Fruit fly (Drosophila melanogaster) whole organism, embryonic: ENCODE results near the gene CG5104.
A peak's percentile ranks its signal among the peaks of the same experiment; 100 is the strongest.

Source experiments
- Aef1 ChIP-seq: fragments of 200-800 bp; sonication (Bioruptor generic); IDR thresholded peaks from 3 replicates; pipeline ENCODE4 v1.3.6; 2022; ENCODE audit warnings: missing biosample characterization, missing genetic modification characterization
- CG10209 ChIP-seq: fragments of 200-800 bp; sonication (Bioruptor generic); optimal IDR thresholded peaks from 3 replicates; lab custom pipeline; 2017; ENCODE audit warnings: missing biosample characterization, mild to moderate bottlenecking, missing genetic modification characterization, missing genetic modification reagents
- CG12299 ChIP-seq: fragments of 200-800 bp; sonication (Bioruptor generic); optimal IDR thresholded peaks from 2 replicates; lab custom pipeline; 2018; ENCODE audit warnings: missing biosample characterization, mild to moderate bottlenecking, missing genetic modification characterization
- CG13894 ChIP-seq: fragments of 200-800 bp; sonication (Bioruptor generic); optimal IDR thresholded peaks from 3 replicates; lab custom pipeline; 2018; ENCODE audit warnings: missing biosample characterization, mild to moderate bottlenecking, missing genetic modification characterization, moderate library complexity
- CG14050 ChIP-seq: fragments of 200-800 bp; sonication (Bioruptor generic); IDR thresholded peaks from 3 replicates; pipeline ENCODE4 v1.3.6; 2022; ENCODE audit warnings: missing biosample characterization, missing genetic modification characterization
- CG17359 ChIP-seq: fragments of 200-800 bp; sonication (Bioruptor generic); optimal IDR thresholded peaks from 3 replicates; lab custom pipeline; 2018; ENCODE audit warnings: missing biosample characterization, mild to moderate bottlenecking, missing genetic modification characterization, moderate library complexity
- CG17568 ChIP-seq: fragments of 200-800 bp; sonication (Bioruptor generic); optimal IDR thresholded peaks from 2 replicates; lab custom pipeline; 2018; ENCODE audit warnings: missing biosample characterization, mild to moderate bottlenecking, missing genetic modification characterization, moderate library complexity
- CG17612 ChIP-seq: fragments of 200-800 bp; sonication (Bioruptor generic); IDR thresholded peaks from 2 replicates; pipeline ENCODE4 v1.3.6; 2022; ENCODE audit warnings: missing biosample characterization, missing genetic modification characterization
- CG18476 ChIP-seq: fragments of 200-800 bp; sonication (Bioruptor generic); optimal IDR thresholded peaks from 2 replicates; lab custom pipeline; 2016; ENCODE audit warnings: missing biosample characterization, mild to moderate bottlenecking, missing genetic modification characterization
- CG2678 ChIP-seq: fragments of 200-800 bp; sonication (Bioruptor generic); optimal IDR thresholded peaks from 3 replicates; lab custom pipeline; 2019; ENCODE audit warnings: missing biosample characterization, mild to moderate bottlenecking, missing genetic modification characterization, moderate library complexity
- CG2889 ChIP-seq: fragments of 200-800 bp; sonication (Bioruptor generic); IDR thresholded peaks from 3 replicates; pipeline ENCODE4 v1.3.6; 2022; ENCODE audit warnings: missing biosample characterization, missing genetic modification characterization
- CG31441 ChIP-seq: fragments of 200-800 bp; sonication (Bioruptor generic); IDR thresholded peaks from 2 replicates; pipeline ENCODE4 v1.3.6; 2022; ENCODE audit warnings: missing biosample characterization, missing genetic modification characterization
- CG32767 ChIP-seq: fragments of 200-800 bp; sonication (Bioruptor generic); IDR thresholded peaks from 2 replicates; pipeline ENCODE4 v1.3.6; 2022; ENCODE audit warnings: missing biosample characterization, missing genetic modification characterization
- CG3407 ChIP-seq: fragments of 200-800 bp; sonication (Bioruptor generic); optimal IDR thresholded peaks from 2 replicates; lab custom pipeline; 2018; ENCODE audit warnings: missing biosample characterization, mild to moderate bottlenecking, missing genetic modification characterization
- CG34376 ChIP-seq: fragments of 200-800 bp; sonication (Bioruptor generic); optimal IDR thresholded peaks from 2 replicates; lab custom pipeline; 2018; ENCODE audit warnings: missing biosample characterization, mild to moderate bottlenecking, missing genetic modification characterization
- CG4707 ChIP-seq: fragments of 200-800 bp; sonication (Bioruptor generic); optimal IDR thresholded peaks from 2 replicates; lab custom pipeline; 2018; ENCODE audit warnings: missing biosample characterization, mild to moderate bottlenecking, missing genetic modification characterization, moderate library complexity
- CG6254 ChIP-seq: fragments of 200-800 bp; sonication (Bioruptor generic); optimal IDR thresholded peaks from 3 replicates; lab custom pipeline; 2017; ENCODE audit warnings: mild to moderate bottlenecking, missing biosample characterization, missing genetic modification reagents, missing genetic modification characterization
- CG6765 ChIP-seq: fragments of 200-800 bp; sonication (Bioruptor generic); optimal IDR thresholded peaks from 3 replicates; lab custom pipeline; 2017; ENCODE audit warnings: missing biosample characterization, mild to moderate bottlenecking, missing genetic modification characterization
- CrebB ChIP-seq: fragments of 200-800 bp; sonication (Bioruptor generic); optimal IDR thresholded peaks from 3 replicates; lab custom pipeline; 2018; ENCODE audit warnings: missing biosample characterization, mild to moderate bottlenecking, missing genetic modification characterization
- Dip2 ChIP-seq: fragments of 200-800 bp; sonication (Bioruptor generic); IDR thresholded peaks from 2 replicates; pipeline ENCODE4 v1.3.6; 2022; ENCODE audit warnings: missing biosample characterization, missing genetic modification characterization
- E2f1 ChIP-seq: fragments of 200-800 bp; sonication (Bioruptor generic); IDR thresholded peaks from 2 replicates; pipeline ENCODE4 v1.3.6; 2022; ENCODE audit warnings: missing biosample characterization, missing genetic modification characterization
- ERR ChIP-seq: fragments of 200-800 bp; sonication (Bioruptor generic); optimal IDR thresholded peaks from 2 replicates; lab custom pipeline; 2016; ENCODE audit warnings: missing biosample characterization, missing genetic modification characterization
- HLH3B ChIP-seq: fragments of 200-800 bp; sonication (Bioruptor generic); IDR thresholded peaks from 2 replicates; pipeline ENCODE4 v1.3.6; 2022; ENCODE audit warnings: missing biosample characterization, missing genetic modification characterization
- Hand ChIP-seq: fragments of 200-800 bp; sonication (Bioruptor generic); optimal IDR thresholded peaks from 2 replicates; lab custom pipeline; 2017; ENCODE audit warnings: mild to moderate bottlenecking, missing biosample characterization, missing genetic modification reagents, missing genetic modification characterization
- Hmr ChIP-seq: fragments of 200-800 bp; sonication (Bioruptor generic); optimal IDR thresholded peaks from 3 replicates; lab custom pipeline; 2017; ENCODE audit warnings: mild to moderate bottlenecking, missing biosample characterization, missing genetic modification reagents, missing genetic modification characterization
- MBD-R2 ChIP-seq: fragments of 200-800 bp; sonication (Bioruptor generic); IDR thresholded peaks from 2 replicates; pipeline ENCODE4 v1.3.6; 2022; ENCODE audit warnings: missing biosample characterization, missing genetic modification characterization
- Meics ChIP-seq: fragments of 200-800 bp; sonication (Bioruptor generic); optimal IDR thresholded peaks from 2 replicates; lab custom pipeline; 2017; ENCODE audit warnings: missing biosample characterization, mild to moderate bottlenecking, missing genetic modification characterization
- Oli ChIP-seq: fragments of 200-800 bp; sonication (Bioruptor generic); optimal IDR thresholded peaks from 2 replicates; lab custom pipeline; 2018; ENCODE audit warnings: missing biosample characterization, mild to moderate bottlenecking, missing genetic modification characterization, moderate library complexity
- Ptx1 ChIP-seq: fragments of 200-800 bp; sonication (Bioruptor generic); IDR thresholded peaks from 2 replicates; pipeline ENCODE4 v1.3.6; 2022; ENCODE audit warnings: missing biosample characterization, missing genetic modification characterization
- Rx ChIP-seq: fragments of 200-800 bp; sonication (Bioruptor generic); IDR thresholded peaks from 2 replicates; pipeline ENCODE4 v1.3.6; 2022; ENCODE audit warnings: missing biosample characterization, missing genetic modification characterization
- ato ChIP-seq: fragments of 200-800 bp; sonication (Bioruptor generic); IDR thresholded peaks from 2 replicates; pipeline ENCODE4 v1.3.6; 2022; ENCODE audit warnings: missing biosample characterization, missing genetic modification characterization; ENCODE audit not compliant: partially characterized antibody
- croc ChIP-seq: fragments of 200-800 bp; sonication (Bioruptor generic); conservative IDR thresholded peaks from 3 replicates; pipeline ENCODE4 v1.3.6; 2022; ENCODE audit warnings: missing biosample characterization, missing genetic modification characterization
- dm ChIP-seq: fragments of 200-800 bp; sonication (Bioruptor generic); optimal IDR thresholded peaks from 3 replicates; lab custom pipeline; 2016; ENCODE audit warnings: missing biosample characterization, missing genetic modification characterization
- dmrt11E ChIP-seq: fragments of 200-800 bp; sonication (Bioruptor generic); optimal IDR thresholded peaks from 3 replicates; lab custom pipeline; 2018; ENCODE audit warnings: missing biosample characterization, mild to moderate bottlenecking, missing genetic modification characterization, moderate library complexity
- eve ChIP-seq, 2 experiments: fragments of >200 bp; optimal IDR thresholded peaks; 2 replicates each; lab custom pipeline; 2017; ENCODE audit warnings: missing biosample characterization in 2 of 2, missing genetic modification characterization in 2 of 2
- gt ChIP-seq: fragments of 200-800 bp; sonication (Bioruptor generic); IDR thresholded peaks from 2 replicates; pipeline ENCODE4 v1.3.6; 2022; ENCODE audit warnings: missing biosample characterization, missing genetic modification characterization
- ind ChIP-seq: fragments of 200-800 bp; sonication (Bioruptor generic); optimal IDR thresholded peaks from 3 replicates; lab custom pipeline; 2016; ENCODE audit warnings: missing biosample characterization, missing genetic modification characterization
- lmd ChIP-seq: fragments of 200-800 bp; sonication (Bioruptor generic); IDR thresholded peaks from 2 replicates; pipeline ENCODE4 v1.3.6; 2022; ENCODE audit warnings: missing biosample characterization, missing genetic modification characterization
- nau ChIP-seq: fragments of 200-800 bp; sonication (Bioruptor generic); optimal IDR thresholded peaks from 3 replicates; lab custom pipeline; 2017; ENCODE audit warnings: missing biosample characterization, mild to moderate bottlenecking, missing genetic modification characterization, missing genetic modification reagents
- nmo ChIP-seq: fragments of 200-800 bp; sonication (Bioruptor generic); optimal IDR thresholded peaks from 2 replicates; lab custom pipeline; 2018; ENCODE audit warnings: missing biosample characterization, mild to moderate bottlenecking, missing genetic modification characterization, moderate library complexity
- odd ChIP-seq: fragments of 200-800 bp; sonication (Bioruptor generic); optimal IDR thresholded peaks from 2 replicates; lab custom pipeline; 2017; ENCODE audit warnings: missing biosample characterization, mild to moderate bottlenecking, missing genetic modification characterization
- pan ChIP-seq, 4 experiments: fragments of >200 bp in 3 of 4; fragments of 200-800 bp in 1 of 4; sonication (Bioruptor generic) in 1 of 4; optimal IDR thresholded peaks in 3 of 4; IDR thresholded peaks in 1 of 4; 2 replicates each; pipeline versions ENCODE4 v1.3.6 to Lab custom; 2017 to 2022; ENCODE audit warnings: missing biosample characterization in 2 of 4, missing genetic modification characterization in 2 of 4, mixed read lengths in 1 of 4
- row ChIP-seq: fragments of 200-800 bp; sonication (Bioruptor generic); IDR thresholded peaks from 3 replicates; pipeline ENCODE4 v1.3.6; 2022; ENCODE audit warnings: missing biosample characterization, missing genetic modification characterization
- sim ChIP-seq: fragments of 200-800 bp; sonication (Bioruptor generic); IDR thresholded peaks from 2 replicates; pipeline ENCODE4 v1.3.6; 2022; ENCODE audit warnings: missing biosample characterization, missing genetic modification characterization
- slp2 ChIP-seq: fragments of 200-800 bp; sonication (Bioruptor generic); optimal IDR thresholded peaks from 2 replicates; lab custom pipeline; 2016; ENCODE audit warnings: missing biosample characterization, missing genetic modification characterization
- tgo ChIP-seq: fragments of 200-800 bp; sonication (Bioruptor generic); IDR thresholded peaks from 3 replicates; pipeline ENCODE4 v1.3.6; 2022; ENCODE audit warnings: missing biosample characterization, missing genetic modification characterization
- tll ChIP-seq, 2 experiments: fragments of 200-800 bp in 1 of 2; fragments of >200 bp in 1 of 2; sonication (Bioruptor generic) in 1 of 2; optimal IDR thresholded peaks; 2 replicates each; lab custom pipeline; 2017 to 2019; ENCODE audit warnings: missing biosample characterization in 2 of 2, missing genetic modification characterization in 2 of 2, mild to moderate bottlenecking in 1 of 2, moderate library complexity in 1 of 2
- zen ChIP-seq: fragments of 200-800 bp; sonication (Bioruptor generic); optimal IDR thresholded peaks from 3 replicates; lab custom pipeline; 2018; ENCODE audit warnings: missing biosample characterization, mild to moderate bottlenecking, missing genetic modification characterization, moderate library complexity

Gene CG5104

DNA sequence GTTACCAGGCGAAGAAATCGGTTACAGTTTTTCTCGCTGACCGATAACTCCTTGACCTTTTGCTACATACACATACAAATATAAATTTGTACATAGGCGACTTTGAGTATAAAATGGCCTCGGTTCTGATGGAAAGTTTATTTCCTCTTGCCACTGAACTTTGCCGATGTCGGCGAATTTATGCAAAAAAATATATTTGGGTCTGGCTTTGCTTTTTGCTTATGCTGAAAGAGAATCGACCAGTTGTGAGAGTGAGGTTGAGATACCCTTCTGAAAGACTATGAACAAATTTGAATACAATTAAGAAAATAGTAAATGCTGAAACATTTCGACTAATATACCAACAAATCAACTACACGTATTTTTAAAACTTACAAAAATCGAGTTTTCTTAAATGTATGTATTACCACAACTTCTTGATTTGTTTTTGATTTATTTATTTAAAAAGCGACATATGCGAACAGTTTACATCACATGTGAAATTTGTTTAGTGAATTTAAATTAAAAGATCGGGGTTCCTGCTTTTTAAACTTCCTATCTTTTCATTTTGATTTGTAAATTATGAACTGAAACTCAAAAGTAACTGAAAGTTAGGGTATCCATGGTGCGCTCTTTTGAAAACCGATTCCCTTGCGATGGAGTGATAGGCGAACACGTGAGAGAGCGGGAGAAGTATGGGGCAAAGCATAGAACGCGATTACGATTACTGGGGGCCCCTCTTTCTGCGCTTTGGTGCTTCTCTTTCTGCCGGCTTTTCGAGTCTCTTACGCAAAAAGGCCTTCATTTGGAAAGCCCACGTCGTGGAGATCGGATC, 11.5 kb upstream of the CG5104 start (continued):
- TF ChIP-seq slp2 (peak; percentile 71), tll (GFP tag; optimal IDR thresholded peaks at IDR 0.05; lab: Kevin White, UChicago) (no peak), CG17359 (tag; lab: Kevin White, UChicago) (peak; percentile 70), MBD-R2 (GFP tag; lab: Robert Waterston, UW) (no peak; the same call in 1 of the 2 replicates), CG10209 (peak; percentile 78), row (GFP tag; lab: Robert Waterston, UW) (peak; percentile 91), nau (peak; percentile 70), CG34376 (GFP tag; lab: Kevin White, UChicago) (peak; percentile 58), CG4707 (GFP tag; lab: Kevin White, UChicago) (no peak), croc (GFP tag; lab: Robert Waterston, UW) (peak; percentile 21; the same call in 1 of the 3 replicates), zen (peak; percentile 25), CrebB (tag; lab: Kevin White, UChicago) (no peak), Dip2 (GFP tag; lab: Robert Waterston, UW) (no peak), ato (GFP tag; lab: Robert Waterston, UW) (no peak), CG12299 (peak; percentile 63), ind (GFP tag; lab: Kevin White, UChicago) (peak; percentile 63), Hand (GFP tag; lab: Kevin White, UChicago) (peak; percentile 83), pan (optimal IDR thresholded peaks at IDR 0.05; lab: Kevin White, UChicago) (no peak), pan (GFP tag; optimal IDR thresholded peaks at IDR 0.05 in 1 of 2, IDR thresholded peaks at IDR 0.05 in 1 of 2) (peak in 1 of 2 experiments; percentile 11), lmd (GFP tag; lab: Robert Waterston, UW) (peak; percentile 37; the same call in 1 of the 2 replicates), dmrt11E (tag; lab: Kevin White, UChicago) (peak; percentile 78), CG6254 (GFP tag; lab: Kevin White, UChicago) (peak; percentile 65), CG31441 (GFP tag; lab: Robert Waterston, UW) (peak; percentile 75), odd (GFP tag; lab: Kevin White, UChicago) (peak; percentile 77), Ptx1 (GFP tag; lab: Robert Waterston, UW) (peak; percentile 53), CG3407 (GFP tag; lab: Kevin White, UChicago) (peak; percentile 55), CG18476 (GFP tag; lab: Kevin White, UChicago) (peak; percentile 72), Rx (GFP tag; lab: Robert Waterston, UW) (no peak), CG14050 (GFP tag; lab: Robert Waterston, UW) (peak; percentile 26; the same call in 1 of the 3 replicates), Hmr (GFP tag; lab: Kevin White, UChicago) (peak; percentile 88), gt (GFP tag; lab: Robert Waterston, UW) (no peak), ERR (GFP tag; lab: Kevin White, UChicago) (peak; percentile 52), Meics (GFP tag; lab: Kevin White, UChicago) (peak; percentile 91), Oli (tag; lab: Kevin White, UChicago) (peak; percentile 84), Aef1 (no peak; the same call in 2 of the 3 replicates), HLH3B (no peak), sim (GFP tag; lab: Robert Waterston, UW) (no peak), nmo (GFP tag; lab: Kevin White, UChicago) (peak; percentile 89), CG17612 (GFP tag; lab: Robert Waterston, UW) (no peak), CG32767 (peak; percentile 60; the same call in 1 of the 2 replicates), dm (peak; percentile 14), tgo (GFP tag; lab: Robert Waterston, UW) (peak; percentile 54; the same call in 1 of the 3 replicates), CG13894 (tag; lab: Kevin White, UChicago) (peak; percentile 55), CG2678 (tag; lab: Kevin White, UChicago) (peak; percentile 92), eve (GFP tag; optimal IDR thresholded peaks at IDR 0.05; lab: Kevin White, UChicago) (peak in 1 of 2 experiments; percentile 87), CG17568 (GFP tag; lab: Kevin White, UChicago) (peak; percentile 58), CG6765 (GFP tag; lab: Kevin White, UChicago) (peak; percentile 80), CG2889 (GFP tag; lab: Robert Waterston, UW) (no peak), E2f1 (GFP tag; lab: Robert Waterston, UW) (no peak)
